Fruit fly (Drosophila melanogaster) whole organism, embryonic: Measurements from ENCODE around the gene Calr.
A peak's percentile ranks its signal among the peaks of the same experiment; 100 is the strongest.

Experiments
- Atf3 ChIP-seq: fragments of 200-800 bp; sonication (Bioruptor generic); optimal IDR thresholded peaks from 3 replicates; lab custom pipeline; 2016; ENCODE audit warnings: missing biosample characterization, missing genetic modification characterization
- Atf6 ChIP-seq: fragments of 200-800 bp; sonication (Bioruptor generic); IDR thresholded peaks from 2 replicates; pipeline ENCODE4 v1.3.6; 2022; ENCODE audit warnings: missing biosample characterization, missing genetic modification characterization
- B-H1 ChIP-seq: fragments of 200-800 bp; sonication (Bioruptor generic); IDR thresholded peaks from 3 replicates; pipeline ENCODE4 v1.3.6; 2022; ENCODE audit warnings: missing biosample characterization, missing genetic modification characterization
- BEAF-32 ChIP-seq: fragments of 200-800 bp; sonication (Bioruptor generic); optimal IDR thresholded peaks from 3 replicates; lab custom pipeline; 2017; ENCODE audit warnings: missing biosample characterization, missing genetic modification characterization, mild to moderate bottlenecking, moderate library complexity, missing genetic modification reagents
- Bgb ChIP-seq: fragments of 200-800 bp; sonication (Bioruptor generic); IDR thresholded peaks from 2 replicates; pipeline ENCODE4 v1.3.6; 2022; ENCODE audit warnings: missing biosample characterization, missing genetic modification characterization; ENCODE audit not compliant: partially characterized antibody
- CG13424 ChIP-seq: fragments of 200-800 bp; sonication (Bioruptor generic); optimal IDR thresholded peaks from 2 replicates; lab custom pipeline; 2019; ENCODE audit warnings: missing biosample characterization, mild to moderate bottlenecking, missing genetic modification characterization, moderate library complexity
- CG15073 ChIP-seq: fragments of 200-800 bp; sonication (Bioruptor generic); optimal IDR thresholded peaks from 2 replicates; lab custom pipeline; 2016; ENCODE audit warnings: missing biosample characterization, missing genetic modification characterization
- CG15514 ChIP-seq: fragments of 200-800 bp; sonication (Bioruptor generic); optimal IDR thresholded peaks from 3 replicates; lab custom pipeline; 2017; ENCODE audit warnings: missing biosample characterization, missing genetic modification characterization, mild to moderate bottlenecking, moderate library complexity, missing genetic modification reagents
- CG1602 ChIP-seq: fragments of 200-800 bp; sonication (Bioruptor generic); optimal IDR thresholded peaks from 3 replicates; lab custom pipeline; 2016; ENCODE audit warnings: missing biosample characterization, missing genetic modification characterization
- CG1792 ChIP-seq: fragments of 200-800 bp; sonication (Bioruptor generic); optimal IDR thresholded peaks from 2 replicates; lab custom pipeline; 2016; ENCODE audit warnings: missing biosample characterization, missing genetic modification characterization
- CG2116 ChIP-seq: fragments of 200-800 bp; sonication (Bioruptor generic); optimal IDR thresholded peaks from 3 replicates; lab custom pipeline; 2018; ENCODE audit warnings: missing biosample characterization, mild to moderate bottlenecking, missing genetic modification characterization
- CG2199 ChIP-seq: fragments of 200-800 bp; sonication (Bioruptor generic); IDR thresholded peaks from 3 replicates; pipeline ENCODE4 v1.3.6; 2022; ENCODE audit warnings: missing biosample characterization, missing genetic modification characterization
- CG2712 ChIP-seq: fragments of 200-800 bp; optimal IDR thresholded peaks from 3 replicates; lab custom pipeline; 2019; ENCODE audit warnings: missing biosample characterization, mild to moderate bottlenecking, missing genetic modification characterization, moderate library complexity
- CG34224 ChIP-seq: fragments of 200-800 bp; sonication (Bioruptor generic); IDR thresholded peaks from 3 replicates; pipeline ENCODE4 v1.3.6; 2022; ENCODE audit warnings: missing biosample characterization, missing genetic modification characterization; ENCODE audit not compliant: partially characterized antibody
- CG34376 ChIP-seq: fragments of 200-800 bp; sonication (Bioruptor generic); optimal IDR thresholded peaks from 2 replicates; lab custom pipeline; 2018; ENCODE audit warnings: missing biosample characterization, mild to moderate bottlenecking, missing genetic modification characterization
- CG34422 ChIP-seq: fragments of 200-800 bp; sonication (Bioruptor generic); IDR thresholded peaks from 3 replicates; pipeline ENCODE4 v1.3.6; 2022; ENCODE audit warnings: missing biosample characterization, missing genetic modification characterization
- CG4617 ChIP-seq: fragments of 200-800 bp; sonication (Bioruptor generic); optimal IDR thresholded peaks from 3 replicates; lab custom pipeline; 2016; ENCODE audit warnings: missing biosample characterization, missing genetic modification characterization, borderline replicate concordance
- CG6272 ChIP-seq: fragments of 200-800 bp; sonication (Bioruptor generic); IDR thresholded peaks from 2 replicates; pipeline ENCODE4 v1.3.6; 2022; ENCODE audit warnings: missing biosample characterization, missing genetic modification characterization
- CG8281 ChIP-seq: fragments of 200-800 bp; sonication (Bioruptor generic); optimal IDR thresholded peaks from 2 replicates; lab custom pipeline; 2018; ENCODE audit warnings: missing biosample characterization, mild to moderate bottlenecking, missing genetic modification characterization, moderate library complexity
- CG8765 ChIP-seq: fragments of 200-800 bp; sonication (Bioruptor generic); IDR thresholded peaks from 2 replicates; pipeline ENCODE4 v1.3.6; 2022; ENCODE audit warnings: missing biosample characterization, missing genetic modification characterization
- CG9727 ChIP-seq: fragments of 200-800 bp; sonication (Bioruptor generic); optimal IDR thresholded peaks from 3 replicates; lab custom pipeline; 2017; ENCODE audit warnings: missing biosample characterization, mild to moderate bottlenecking, missing genetic modification characterization
- Deaf1 ChIP-seq: fragments of 200-800 bp; optimal IDR thresholded peaks from 3 replicates; lab custom pipeline; 2019; ENCODE audit warnings: missing biosample characterization, mild to moderate bottlenecking, missing genetic modification characterization, moderate library complexity
- Dp ChIP-seq: fragments of 200-800 bp; sonication (Bioruptor generic); optimal IDR thresholded peaks from 2 replicates; lab custom pipeline; 2018; ENCODE audit warnings: missing biosample characterization, mild to moderate bottlenecking, missing genetic modification characterization, moderate library complexity
- GATAe ChIP-seq: fragments of 200-800 bp; sonication (Bioruptor generic); conservative IDR thresholded peaks from 2 replicates; pipeline ENCODE4 v1.3.6; 2022; ENCODE audit warnings: missing biosample characterization, missing genetic modification characterization
- HHEX ChIP-seq: fragments of 200-800 bp; sonication (Bioruptor generic); optimal IDR thresholded peaks from 3 replicates; lab custom pipeline; 2017; ENCODE audit warnings: missing biosample characterization, mild to moderate bottlenecking, missing genetic modification characterization, missing genetic modification reagents
- HLH4C ChIP-seq: fragments of 200-800 bp; sonication (Bioruptor generic); IDR thresholded peaks from 3 replicates; pipeline ENCODE4 v1.3.6; 2022; ENCODE audit warnings: missing biosample characterization, missing genetic modification characterization; ENCODE audit not compliant: partially characterized antibody
- Hr51 ChIP-seq, 2 experiments: fragments of 200-800 bp; sonication (Bioruptor generic); optimal IDR thresholded peaks; 2 replicates in 1 of 2; 3 replicates in 1 of 2; lab custom pipeline; 2016 to 2018; ENCODE audit warnings: missing biosample characterization in 2 of 2, missing genetic modification characterization in 2 of 2, mild to moderate bottlenecking in 1 of 2, moderate library complexity in 1 of 2
- MESR4 ChIP-seq: fragments of 200-800 bp; sonication (Bioruptor generic); optimal IDR thresholded peaks from 2 replicates; lab custom pipeline; 2018; ENCODE audit warnings: missing biosample characterization, mild to moderate bottlenecking, missing genetic modification characterization, moderate library complexity
- Myb ChIP-seq: fragments of 200-800 bp; sonication (Bioruptor generic); optimal IDR thresholded peaks from 2 replicates; lab custom pipeline; 2016; ENCODE audit warnings: missing biosample characterization, missing genetic modification characterization
- Pdp1 ChIP-seq, 2 experiments: fragments of 200-800 bp; sonication (Bioruptor generic); optimal IDR thresholded peaks; 3 replicates each; lab custom pipeline; 2016; ENCODE audit warnings: missing biosample characterization in 2 of 2, missing genetic modification characterization in 2 of 2, mild to moderate bottlenecking in 1 of 2, moderate library complexity in 1 of 2
- Six4 ChIP-seq: fragments of 200-800 bp; sonication (Bioruptor generic); optimal IDR thresholded peaks from 2 replicates; lab custom pipeline; 2016; ENCODE audit warnings: missing biosample characterization, missing genetic modification characterization
- YL-1 ChIP-seq: fragments of 200-800 bp; sonication (Bioruptor generic); optimal IDR thresholded peaks from 3 replicates; lab custom pipeline; 2017; ENCODE audit warnings: missing biosample characterization, mild to moderate bottlenecking, missing genetic modification characterization
- bab2 ChIP-seq: fragments of 200-800 bp; sonication (Bioruptor generic); optimal IDR thresholded peaks from 2 replicates; lab custom pipeline; 2016; ENCODE audit warnings: missing biosample characterization, missing genetic modification characterization
- cato ChIP-seq: fragments of 200-800 bp; sonication (Bioruptor generic); optimal IDR thresholded peaks from 2 replicates; lab custom pipeline; 2016; ENCODE audit warnings: missing biosample characterization, missing genetic modification characterization, borderline replicate concordance
- chinmo ChIP-seq: fragments of 200-800 bp; sonication (Bioruptor generic); IDR thresholded peaks from 4 replicates; pipeline ENCODE4 v1.3.6; 2022; ENCODE audit warnings: missing biosample characterization, missing genetic modification characterization; ENCODE audit not compliant: partially characterized antibody
- da ChIP-seq: fragments of 200-800 bp; sonication (Bioruptor generic); optimal IDR thresholded peaks from 2 replicates; lab custom pipeline; 2016; ENCODE audit warnings: missing biosample characterization, missing genetic modification characterization
- dm ChIP-seq: fragments of 200-800 bp; sonication (Bioruptor generic); optimal IDR thresholded peaks from 3 replicates; lab custom pipeline; 2016; ENCODE audit warnings: missing biosample characterization, missing genetic modification characterization
- dpn ChIP-seq, 2 experiments: fragments of 200-800 bp; sonication (Bioruptor generic); optimal IDR thresholded peaks; 3 replicates each; lab custom pipeline; 2016; ENCODE audit warnings: missing biosample characterization in 2 of 2, missing genetic modification characterization in 2 of 2
- fd64A ChIP-seq: fragments of 200-800 bp; sonication (Bioruptor generic); optimal IDR thresholded peaks from 3 replicates; lab custom pipeline; 2018; ENCODE audit warnings: missing biosample characterization, mild to moderate bottlenecking, missing genetic modification characterization
- insv ChIP-seq, 2 experiments: fragments of 200-800 bp; sonication (Bioruptor generic); optimal IDR thresholded peaks; 3 replicates each; lab custom pipeline; 2016 to 2018; ENCODE audit warnings: missing biosample characterization in 2 of 2, missing genetic modification characterization in 2 of 2
- knrl ChIP-seq: fragments of 200-800 bp; sonication (Bioruptor generic); IDR thresholded peaks from 3 replicates; pipeline ENCODE4 v1.3.6; 2022; ENCODE audit warnings: missing biosample characterization, missing genetic modification characterization; ENCODE audit not compliant: partially characterized antibody
- mirr ChIP-seq: fragments of 200-800 bp; sonication (Bioruptor generic); optimal IDR thresholded peaks from 3 replicates; lab custom pipeline; 2018; ENCODE audit warnings: missing biosample characterization, mild to moderate bottlenecking, missing genetic modification characterization
- pb ChIP-seq: fragments of 200-800 bp; sonication (Bioruptor generic); optimal IDR thresholded peaks from 3 replicates; lab custom pipeline; 2016; ENCODE audit warnings: missing biosample characterization, missing genetic modification characterization
- pita ChIP-seq: fragments of 200-800 bp; sonication (Bioruptor generic); optimal IDR thresholded peaks from 2 replicates; lab custom pipeline; 2017; ENCODE audit warnings: missing biosample characterization, mild to moderate bottlenecking, missing genetic modification characterization
- pum ChIP-seq: fragments of 200-800 bp; sonication (Bioruptor generic); optimal IDR thresholded peaks from 2 replicates; lab custom pipeline; 2016; ENCODE audit warnings: missing biosample characterization, missing genetic modification characterization
- pzg ChIP-seq: fragments of 200-800 bp; sonication (Bioruptor generic); optimal IDR thresholded peaks from 3 replicates; lab custom pipeline; 2018; ENCODE audit warnings: missing biosample characterization, mild to moderate bottlenecking, missing genetic modification characterization, moderate library complexity
- so ChIP-seq: fragments of 200-800 bp; sonication (Bioruptor generic); IDR thresholded peaks from 3 replicates; pipeline ENCODE4 v1.3.6; 2022; ENCODE audit warnings: missing biosample characterization, missing genetic modification characterization
- yki ChIP-seq: fragments of >200 bp; optimal IDR thresholded peaks from 3 replicates; lab custom pipeline; 2018
- zen ChIP-seq: fragments of 200-800 bp; sonication (Bioruptor generic); optimal IDR thresholded peaks from 3 replicates; lab custom pipeline; 2018; ENCODE audit warnings: missing biosample characterization, mild to moderate bottlenecking, missing genetic modification characterization, moderate library complexity

The Calr gene

dm6 chr3R:9677734-9678341 is 47.2 kb upstream of the Calr start, which contains the start of gene p23 (continued):
- TF ChIP-seq dm (GFP tag; lab: Kevin White, UChicago) = peak; percentile 70
- no peak for TF ChIP-seq CG1602 (GFP tag; lab: Kevin White, UChicago)
- TF ChIP-seq pum (GFP tag; lab: Kevin White, UChicago) = no peak
- peak; percentile 81 for TF ChIP-seq Myb (GFP tag; lab: Kevin White, UChicago)
- TF ChIP-seq bab2 = no peak
- TF ChIP-seq Dp (GFP tag; lab: Kevin White, UChicago) = peak; percentile 51
- no peak for TF ChIP-seq HHEX (GFP tag; lab: Kevin White, UChicago)
- TF ChIP-seq Pdp1 (GFP tag; optimal IDR thresholded peaks at IDR 0.05; lab: Kevin White, UChicago) = peak in 1 of 2 experiments; percentile 86
- no peak for TF ChIP-seq CG13424 (tag; lab: Kevin White, UChicago)
- TF ChIP-seq da (GFP tag; lab: Kevin White, UChicago) = no peak
- TF ChIP-seq pb (GFP tag; lab: Kevin White, UChicago) = no peak
- no peak for TF ChIP-seq Six4 (GFP tag; lab: Kevin White, UChicago)
- TF ChIP-seq GATAe (GFP tag; lab: Robert Waterston, UW) = no peak
- TF ChIP-seq CG8765 = no peak
- TF ChIP-seq fd64A (GFP tag; lab: Kevin White, UChicago) = no peak
- peak; percentile 42; the same call in 1 of the 3 replicates for TF ChIP-seq CG34224 (GFP tag; lab: Robert Waterston, UW)
- TF ChIP-seq pzg = peak; percentile 97
- TF ChIP-seq CG15514 (GFP tag; lab: Kevin White, UChicago) = peak; percentile 54
- TF ChIP-seq CG9727 = no peak
- TF ChIP-seq cato (GFP tag; lab: Kevin White, UChicago) = no peak
- peak in 1 of 2 experiments; percentile 17 for TF ChIP-seq dpn (GFP tag; optimal IDR thresholded peaks at IDR 0.05; lab: Kevin White, UChicago)
- TF ChIP-seq Atf6 (GFP tag; lab: Robert Waterston, UW) = no peak
- TF ChIP-seq YL-1 (GFP tag; lab: Kevin White, UChicago) = peak; percentile 84
- peak; percentile 67; the same call in 2 of the 3 replicates for TF ChIP-seq knrl (GFP tag; lab: Robert Waterston, UW)
- TF ChIP-seq insv (GFP tag; optimal IDR thresholded peaks at IDR 0.05; lab: Kevin White, UChicago) = peak in 1 of 2 experiments; percentile 29
- peak; percentile 57 for TF ChIP-seq BEAF-32
- peak; percentile 94 for TF ChIP-seq MESR4
- 0 out of 3 replicates have a peak, but pooled peaks have one; percentile 17 for TF ChIP-seq HLH4C (GFP tag; lab: Robert Waterston, UW)
- TF ChIP-seq pita = peak; percentile 94
- no peak for TF ChIP-seq yki (lab: Kevin White, UChicago)
- TF ChIP-seq CG2116 (GFP tag; lab: Kevin White, UChicago) = peak; percentile 1
- no peak for TF ChIP-seq so
- TF ChIP-seq Atf3 = no peak
- peak; percentile 73; the same call in 1 of the 3 replicates for TF ChIP-seq CG34422 (GFP tag; lab: Robert Waterston, UW)
- TF ChIP-seq B-H1 (GFP tag; lab: Robert Waterston, UW) = no peak
- peak; percentile 81 for TF ChIP-seq CG4617 (GFP tag; lab: Kevin White, UChicago)
- TF ChIP-seq CG1792 (GFP tag; lab: Kevin White, UChicago) = no peak
- TF ChIP-seq zen (tag; lab: Kevin White, UChicago) = no peak
- TF ChIP-seq Bgb (GFP tag; lab: Robert Waterston, UW) = peak; percentile 83
- TF ChIP-seq CG2712 (tag; lab: Kevin White, UChicago) = no peak
- no peak for TF ChIP-seq CG15073 (GFP tag; lab: Kevin White, UChicago)
- no peak for TF ChIP-seq Hr51 (GFP tag; optimal IDR thresholded peaks at IDR 0.05; lab: Kevin White, UChicago)
- TF ChIP-seq chinmo = peak; percentile 83; the same call in 1 of the 4 replicates
- peak; percentile 52; the same call in 1 of the 3 replicates for TF ChIP-seq CG2199 (GFP tag; lab: Robert Waterston, UW)
- TF ChIP-seq mirr (GFP tag; lab: Kevin White, UChicago) = no peak
- TF ChIP-seq CG34376 (GFP tag; lab: Kevin White, UChicago) = no peak
- TF ChIP-seq Deaf1 (tag; lab: Kevin White, UChicago) = no peak
- no peak for TF ChIP-seq CG8281 (tag; lab: Kevin White, UChicago)
- no peak for TF ChIP-seq CG6272
